Fruit fly (Drosophila melanogaster) whole organism, embryonic: ENCODE results near the gene CG12009.

ENCODE experiments used
- Blimp-1 ChIP-seq: fragments of 200-800 bp; sonication (Bioruptor generic); optimal IDR thresholded peaks from 3 replicates; lab custom pipeline; 2018; ENCODE audit warnings: missing biosample characterization, missing genetic modification characterization, mild to moderate bottlenecking, moderate library complexity, missing genetic modification reagents
- CG10267 ChIP-seq: fragments of 200-800 bp; sonication (Bioruptor generic); optimal IDR thresholded peaks from 2 replicates; lab custom pipeline; 2018; ENCODE audit warnings: missing biosample characterization, mild to moderate bottlenecking, missing genetic modification characterization, moderate library complexity
- CG10543 ChIP-seq: fragments of 200-800 bp; sonication (Bioruptor generic); optimal IDR thresholded peaks from 3 replicates; lab custom pipeline; 2017; ENCODE audit warnings: missing biosample characterization, mild to moderate bottlenecking, missing genetic modification characterization, moderate library complexity
- CG11398 ChIP-seq: fragments of 200-800 bp; sonication (Bioruptor generic); optimal IDR thresholded peaks from 2 replicates; lab custom pipeline; 2016; ENCODE audit warnings: missing biosample characterization, missing genetic modification characterization
- CG11723 ChIP-seq: fragments of 200-800 bp; sonication (Bioruptor generic); optimal IDR thresholded peaks from 2 replicates; lab custom pipeline; 2017; ENCODE audit warnings: missing biosample characterization, mild to moderate bottlenecking, missing genetic modification characterization
- CG12391 ChIP-seq: fragments of 200-800 bp; sonication (Bioruptor generic); optimal IDR thresholded peaks from 3 replicates; lab custom pipeline; 2018; ENCODE audit warnings: missing biosample characterization, mild to moderate bottlenecking, missing genetic modification characterization, moderate library complexity
- CG15479 ChIP-seq: fragments of 200-800 bp; sonication (Bioruptor generic); optimal IDR thresholded peaks from 3 replicates; lab custom pipeline; 2019; ENCODE audit warnings: missing biosample characterization, mild to moderate bottlenecking, missing genetic modification characterization, moderate library complexity
- CG1647 ChIP-seq: fragments of 200-800 bp; sonication (Bioruptor generic); optimal IDR thresholded peaks from 3 replicates; lab custom pipeline; 2016; ENCODE audit warnings: missing biosample characterization, missing genetic modification characterization
- CG17186 ChIP-seq: fragments of 200-800 bp; sonication (Bioruptor generic); optimal IDR thresholded peaks from 3 replicates; lab custom pipeline; 2017; ENCODE audit warnings: missing biosample characterization, missing genetic modification reagents, missing genetic modification characterization
- CG18619 ChIP-seq: fragments of 200-800 bp; sonication (Bioruptor generic); optimal IDR thresholded peaks from 3 replicates; lab custom pipeline; 2017; ENCODE audit warnings: missing biosample characterization, mild to moderate bottlenecking, missing genetic modification characterization
- CG2116 ChIP-seq: fragments of 200-800 bp; sonication (Bioruptor generic); optimal IDR thresholded peaks from 3 replicates; lab custom pipeline; 2018; ENCODE audit warnings: missing biosample characterization, mild to moderate bottlenecking, missing genetic modification characterization
- CG31441 ChIP-seq: fragments of 200-800 bp; sonication (Bioruptor generic); IDR thresholded peaks from 2 replicates; pipeline ENCODE4 v1.3.6; 2022; ENCODE audit warnings: missing biosample characterization, missing genetic modification characterization
- CG4424 ChIP-seq: fragments of 200-800 bp; sonication (Bioruptor generic); optimal IDR thresholded peaks from 3 replicates; lab custom pipeline; 2016; ENCODE audit warnings: missing biosample characterization, missing genetic modification characterization
- CG4617 ChIP-seq: fragments of 200-800 bp; sonication (Bioruptor generic); optimal IDR thresholded peaks from 3 replicates; lab custom pipeline; 2016; ENCODE audit warnings: missing biosample characterization, missing genetic modification characterization, borderline replicate concordance
- CG4707 ChIP-seq: fragments of 200-800 bp; sonication (Bioruptor generic); optimal IDR thresholded peaks from 2 replicates; lab custom pipeline; 2018; ENCODE audit warnings: missing biosample characterization, mild to moderate bottlenecking, missing genetic modification characterization, moderate library complexity
- CG6654 ChIP-seq: fragments of 200-800 bp; sonication (Bioruptor generic); optimal IDR thresholded peaks from 2 replicates; lab custom pipeline; 2017; ENCODE audit warnings: missing biosample characterization, mild to moderate bottlenecking, missing genetic modification characterization
- CG6689 ChIP-seq: fragments of 200-800 bp; sonication (Bioruptor generic); IDR thresholded peaks from 2 replicates; pipeline ENCODE4 v1.3.6; 2022; ENCODE audit warnings: missing biosample characterization, missing genetic modification characterization
- CG6765 ChIP-seq: fragments of 200-800 bp; sonication (Bioruptor generic); optimal IDR thresholded peaks from 3 replicates; lab custom pipeline; 2017; ENCODE audit warnings: missing biosample characterization, mild to moderate bottlenecking, missing genetic modification characterization
- CG6854 ChIP-seq: fragments of 200-800 bp; sonication (Bioruptor generic); optimal IDR thresholded peaks from 3 replicates; lab custom pipeline; 2017; ENCODE audit warnings: missing biosample characterization, mild to moderate bottlenecking, missing genetic modification characterization
- CG7786 ChIP-seq: fragments of 200-800 bp; sonication (Bioruptor generic); optimal IDR thresholded peaks from 2 replicates; lab custom pipeline; 2016; ENCODE audit warnings: missing biosample characterization, missing genetic modification characterization
- CG7839 ChIP-seq: fragments of 200-800 bp; sonication (Bioruptor generic); optimal IDR thresholded peaks from 3 replicates; lab custom pipeline; 2018; ENCODE audit warnings: missing biosample characterization, mild to moderate bottlenecking, missing genetic modification characterization, moderate library complexity
- CG8089 ChIP-seq: fragments of 200-800 bp; sonication (Bioruptor generic); optimal IDR thresholded peaks from 3 replicates; lab custom pipeline; 2016; ENCODE audit warnings: missing biosample characterization, missing genetic modification characterization
- CG8290 ChIP-seq, 3 experiments: fragments of 200-800 bp; sonication (Bioruptor generic); optimal IDR thresholded peaks; 2 replicates each; lab custom pipeline; 2016 to 2019; ENCODE audit warnings: missing biosample characterization in 3 of 3, missing genetic modification characterization in 3 of 3, mild to moderate bottlenecking in 2 of 3, moderate library complexity in 1 of 3
- D19A ChIP-seq: fragments of 200-800 bp; optimal IDR thresholded peaks from 3 replicates; lab custom pipeline; 2019; ENCODE audit warnings: missing biosample characterization, mild to moderate bottlenecking, missing genetic modification characterization, moderate library complexity
- Elba2 ChIP-seq: fragments of 200-800 bp; sonication (Bioruptor generic); optimal IDR thresholded peaks from 3 replicates; lab custom pipeline; 2016; ENCODE audit warnings: missing biosample characterization, missing genetic modification characterization
- HLH3B ChIP-seq: fragments of 200-800 bp; sonication (Bioruptor generic); IDR thresholded peaks from 2 replicates; pipeline ENCODE4 v1.3.6; 2022; ENCODE audit warnings: missing biosample characterization, missing genetic modification characterization
- Hr78 ChIP-seq, 2 experiments: fragments of 200-800 bp in 1 of 2; fragments of >200 bp in 1 of 2; sonication (Bioruptor generic) in 1 of 2; optimal IDR thresholded peaks; 2 replicates each; lab custom pipeline; 2017 to 2019; ENCODE audit warnings: missing biosample characterization in 2 of 2, missing genetic modification characterization in 2 of 2, mild to moderate bottlenecking in 1 of 2, moderate library complexity in 1 of 2
- NC2β ChIP-seq: fragments of 200-800 bp; sonication (Bioruptor generic); optimal IDR thresholded peaks from 2 replicates; lab custom pipeline; 2016; ENCODE audit warnings: missing biosample characterization, missing genetic modification characterization
- Opbp ChIP-seq: fragments of 200-800 bp; sonication (Bioruptor generic); IDR thresholded peaks from 3 replicates; pipeline ENCODE4 v1.3.6; 2022; ENCODE audit warnings: missing biosample characterization, missing genetic modification characterization; ENCODE audit not compliant: partially characterized antibody
- Optix ChIP-seq: fragments of 200-800 bp; sonication (Bioruptor generic); IDR thresholded peaks from 3 replicates; pipeline ENCODE4 v1.3.6; 2022; ENCODE audit warnings: missing biosample characterization, missing genetic modification characterization
- Ssrp ChIP-seq: fragments of 200-800 bp; sonication (Bioruptor generic); optimal IDR thresholded peaks from 2 replicates; lab custom pipeline; 2018; ENCODE audit warnings: missing biosample characterization, mild to moderate bottlenecking, missing genetic modification characterization, moderate library complexity
- Vsx1 ChIP-seq: fragments of 200-800 bp; sonication (Bioruptor generic); optimal IDR thresholded peaks from 2 replicates; lab custom pipeline; 2017; ENCODE audit warnings: missing biosample characterization, mild to moderate bottlenecking, missing genetic modification characterization, missing genetic modification reagents
- abd-A ChIP-seq: fragments of 200-800 bp; sonication (Bioruptor generic); optimal IDR thresholded peaks from 3 replicates; lab custom pipeline; 2019; ENCODE audit warnings: missing biosample characterization, mild to moderate bottlenecking, missing genetic modification characterization, moderate library complexity
- bsh ChIP-seq, 2 experiments: fragments of 200-800 bp; sonication (Bioruptor generic); optimal IDR thresholded peaks; 2 replicates each; lab custom pipeline; 2017 to 2018; ENCODE audit warnings: mild to moderate bottlenecking in 2 of 2, missing biosample characterization in 2 of 2, missing genetic modification characterization in 2 of 2, moderate library complexity in 1 of 2
- ci ChIP-seq: fragments of 200-800 bp; sonication (Bioruptor generic); IDR thresholded peaks from 3 replicates; pipeline ENCODE4 v1.3.6; 2022; ENCODE audit warnings: missing biosample characterization, missing genetic modification characterization
- grau ChIP-seq: fragments of 200-800 bp; optimal IDR thresholded peaks from 3 replicates; lab custom pipeline; 2019; ENCODE audit warnings: missing biosample characterization, mild to moderate bottlenecking, missing genetic modification characterization, moderate library complexity
- jumu ChIP-seq: fragments of 200-800 bp; sonication (Bioruptor generic); optimal IDR thresholded peaks from 3 replicates; lab custom pipeline; 2016; ENCODE audit warnings: missing biosample characterization, missing genetic modification characterization
- lilli ChIP-seq: fragments of 200-800 bp; sonication (Bioruptor generic); optimal IDR thresholded peaks from 3 replicates; lab custom pipeline; 2016; ENCODE audit warnings: missing biosample characterization, missing genetic modification characterization
- nmo ChIP-seq: fragments of 200-800 bp; sonication (Bioruptor generic); optimal IDR thresholded peaks from 2 replicates; lab custom pipeline; 2018; ENCODE audit warnings: missing biosample characterization, mild to moderate bottlenecking, missing genetic modification characterization, moderate library complexity
- p53 ChIP-seq: fragments of 200-800 bp; sonication (Bioruptor generic); optimal IDR thresholded peaks from 2 replicates; lab custom pipeline; 2016; ENCODE audit warnings: missing biosample characterization, missing genetic modification characterization
- pfk ChIP-seq: fragments of 200-800 bp; sonication (Bioruptor generic); optimal IDR thresholded peaks from 2 replicates; lab custom pipeline; 2018; ENCODE audit warnings: missing biosample characterization, mild to moderate bottlenecking, missing genetic modification characterization, moderate library complexity
- so ChIP-seq: fragments of 200-800 bp; sonication (Bioruptor generic); IDR thresholded peaks from 3 replicates; pipeline ENCODE4 v1.3.6; 2022; ENCODE audit warnings: missing biosample characterization, missing genetic modification characterization
- sqz ChIP-seq: fragments of 200-800 bp; sonication (Bioruptor generic); optimal IDR thresholded peaks from 3 replicates; lab custom pipeline; 2018; ENCODE audit warnings: missing biosample characterization, mild to moderate bottlenecking, missing genetic modification characterization
- stwl ChIP-seq: fragments of 200-800 bp; sonication (Bioruptor generic); optimal IDR thresholded peaks from 3 replicates; lab custom pipeline; 2018; ENCODE audit warnings: missing biosample characterization, mild to moderate bottlenecking, missing genetic modification characterization, moderate library complexity
- tio ChIP-seq: fragments of 200-800 bp; sonication (Bioruptor generic); optimal IDR thresholded peaks from 2 replicates; lab custom pipeline; 2017; ENCODE audit warnings: missing biosample characterization, missing genetic modification characterization, inconsistent platforms
- tup ChIP-seq: fragments of 200-800 bp; sonication (Bioruptor generic); optimal IDR thresholded peaks from 2 replicates; lab custom pipeline; 2016; ENCODE audit warnings: missing biosample characterization, mild to moderate bottlenecking, missing genetic modification characterization, moderate library complexity
- usp ChIP-seq: fragments of >200 bp; optimal IDR thresholded peaks from 2 replicates; lab custom pipeline; 2017; ENCODE audit warnings: missing biosample characterization, missing genetic modification characterization
- zf30C ChIP-seq: fragments of 200-800 bp; sonication (Bioruptor generic); optimal IDR thresholded peaks from 3 replicates; lab custom pipeline; 2018; ENCODE audit warnings: missing biosample characterization, mild to moderate bottlenecking, missing genetic modification characterization
- zfh1 ChIP-seq: fragments of 200-800 bp; sonication (Bioruptor generic); IDR thresholded peaks from 3 replicates; pipeline ENCODE4 v1.3.6; 2022; ENCODE audit warnings: missing biosample characterization, missing genetic modification characterization

The CG12009 gene

DNA sequence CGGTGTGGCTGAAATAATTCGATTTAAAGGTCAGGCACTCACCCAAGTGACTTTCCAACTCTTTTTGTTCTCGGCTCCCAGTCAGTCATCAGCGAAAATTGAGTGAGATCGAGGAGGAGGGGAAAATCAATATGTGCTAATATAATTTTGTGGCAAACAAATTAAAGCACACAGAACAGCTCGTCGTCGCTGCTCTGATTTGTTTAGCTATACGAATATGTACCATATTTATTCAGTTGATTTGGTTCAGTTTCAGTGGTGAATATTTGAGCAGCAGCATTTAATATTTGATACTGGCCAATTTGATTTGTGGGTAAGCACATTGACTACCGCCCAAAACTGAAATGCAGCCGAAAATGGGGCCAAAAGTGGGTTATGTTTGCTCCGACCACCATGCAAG lies 14.2 kb downstream of the CG12009 start:
- TF ChIP-seq abd-A (tag; lab: Kevin White, UChicago) (no peak), CG6854 (GFP tag; lab: Kevin White, UChicago) (no peak), usp (GFP tag; lab: Kevin White, UChicago) (no peak), CG18619 (GFP tag; lab: Kevin White, UChicago) (peak; percentile 28), CG15479 (no peak), ci (GFP tag; lab: Robert Waterston, UW) (peak; percentile 55; the same call in 2 of the 3 replicates), Opbp (no peak), so (peak; percentile 43; the same call in 2 of the 3 replicates), jumu (GFP tag; lab: Kevin White, UChicago) (no peak), Optix (GFP tag; lab: Robert Waterston, UW) (no peak), sqz (GFP tag; lab: Kevin White, UChicago) (no peak), CG17186 (GFP tag; lab: Kevin White, UChicago) (peak; percentile 3), tio (GFP tag; lab: Kevin White, UChicago) (no peak), CG10543 (GFP tag; lab: Kevin White, UChicago) (no peak), Blimp-1 (GFP tag; lab: Kevin White, UChicago) (peak; percentile 68), CG1647 (no peak), zf30C (GFP tag; lab: Kevin White, UChicago) (no peak), D19A (no peak), p53 (no peak), pfk (GFP tag; lab: Kevin White, UChicago) (no peak), HLH3B (GFP tag; lab: Robert Waterston, UW) (no peak), CG8089 (GFP tag; lab: Kevin White, UChicago) (peak; percentile 49), lilli (GFP tag; lab: Kevin White, UChicago) (peak; percentile 7), Hr78 (GFP tag; optimal IDR thresholded peaks at IDR 0.05; lab: Kevin White, UChicago) (no peak), CG8290 (GFP tag; optimal IDR thresholded peaks at IDR 0.05; lab: Kevin White, UChicago) (peak; percentile 3), CG8290 (tag; optimal IDR thresholded peaks at IDR 0.05; lab: Kevin White, UChicago) (peak in 1 of 2 experiments; percentile 86), stwl (tag; lab: Kevin White, UChicago) (no peak), Vsx1 (peak; percentile 11), CG4617 (GFP tag; lab: Kevin White, UChicago) (no peak), CG2116 (GFP tag; lab: Kevin White, UChicago) (no peak), CG6689 (no peak), zfh1 (GFP tag; lab: Robert Waterston, UW) (peak; percentile 45; the same call in 1 of the 3 replicates), CG11723 (GFP tag; lab: Kevin White, UChicago) (no peak), CG4707 (GFP tag; lab: Kevin White, UChicago) (peak; percentile 34), CG11398 (GFP tag; lab: Kevin White, UChicago) (peak; percentile 35), Elba2 (GFP tag; lab: Kevin White, UChicago) (no peak), CG12391 (peak; percentile 6), CG7839 (tag; lab: Kevin White, UChicago) (peak; percentile 14), grau (tag; lab: Kevin White, UChicago) (peak; percentile 25), nmo (GFP tag; lab: Kevin White, UChicago) (peak; percentile 8), CG4424 (GFP tag; lab: Kevin White, UChicago) (no peak), NC2β (GFP tag; lab: Kevin White, UChicago) (peak; percentile 45), bsh (GFP tag; optimal IDR thresholded peaks at IDR 0.05; lab: Kevin White, UChicago) (peak in 1 of 2 experiments; percentile 83), tup (no peak), CG31441 (GFP tag; lab: Robert Waterston, UW) (peak; percentile 16; the same call in 1 of the 2 replicates), CG10267 (tag; lab: Kevin White, UChicago) (no peak), CG7786 (GFP tag; lab: Kevin White, UChicago) (peak; percentile 17), Ssrp (tag; lab: Kevin White, UChicago) (no peak), CG6765 (no peak), CG6654 (GFP tag; lab: Kevin White, UChicago) (no peak)
